Worm (Caenorhabditis elegans) whole organism, midembryonic: Measurements from ENCODE around the gene Y116A8A.2.
"Not testable (repeated sequence)": the region's sequence is repeated elsewhere in the genome, so short reads cannot be mapped to it uniquely, and the experiment has no call there.

Experiments
- cog-1 ChIP-seq: sonication (generic microtip); optimal IDR thresholded peaks from 2 replicates; lab custom pipeline; 2016; ENCODE audit warnings: missing genetic modification characterization, missing compliant biosample characterization
- flt-1 ChIP-seq: fragments of 200-800 bp; sonication (Bioruptor generic); IDR thresholded peaks from 2 replicates; pipeline ENCODE4 v1.3.6; 2022; ENCODE audit warnings: missing genetic modification characterization, missing compliant biosample characterization
- med-1 ChIP-seq: sonication (generic microtip); optimal IDR thresholded peaks from 2 replicates; lab custom pipeline; 2017; ENCODE audit warnings: missing genetic modification characterization, mild to moderate bottlenecking, missing compliant biosample characterization, antibody characterized with exemption, missing genetic modification reagents; ENCODE audit not compliant: insufficient read depth
- tab-1 ChIP-seq: fragments of 200-800 bp; sonication (Bioruptor generic); IDR thresholded peaks from 2 replicates; pipeline ENCODE4 v1.3.6; 2022; ENCODE audit warnings: missing genetic modification characterization, missing compliant biosample characterization

DNA sequence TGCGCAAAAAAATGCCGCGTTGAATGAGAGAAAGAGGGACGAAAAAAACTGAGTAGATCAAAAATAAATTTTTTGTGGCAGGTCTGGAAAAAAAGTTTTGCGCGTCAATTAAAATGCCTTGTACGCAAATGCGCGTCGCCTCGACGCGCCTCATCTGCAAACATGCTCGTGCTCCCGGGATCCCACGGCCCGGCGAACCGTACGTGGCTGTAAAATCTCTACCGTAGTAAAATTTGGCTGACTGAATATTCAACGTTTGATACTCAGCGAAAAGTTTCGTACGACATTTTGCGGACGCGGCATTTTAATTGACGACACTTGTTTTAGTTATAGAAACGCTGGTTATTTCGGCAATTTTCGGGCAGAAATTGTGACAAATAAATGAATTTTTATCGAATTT is 31.7 kb upstream of the Y116A8A.2 start:
- peak; percentile 71 for TF ChIP-seq flt-1
- not testable (repeated sequence) for TF ChIP-seq tab-1; cog-1 (tag; lab: Kevin White, UChicago); med-1 (GFP tag; lab: Kevin White, UChicago)
